Fruit fly (Drosophila melanogaster) whole organism, embryonic: ENCODE results near the gene Gr85a.

Experiments
- B-H1 ChIP-seq: fragments of 200-800 bp; sonication (Bioruptor generic); IDR thresholded peaks from 3 replicates; pipeline ENCODE4 v1.3.6; 2022; ENCODE audit warnings: missing biosample characterization, missing genetic modification characterization
- CG10366 ChIP-seq: fragments of 200-800 bp; sonication (Bioruptor generic); IDR thresholded peaks from 2 replicates; pipeline ENCODE4 v1.3.6; 2022; ENCODE audit warnings: missing biosample characterization, missing genetic modification characterization
- HLHmδ ChIP-seq: fragments of 200-800 bp; sonication (Bioruptor generic); optimal IDR thresholded peaks from 2 replicates; lab custom pipeline; 2018; ENCODE audit warnings: missing biosample characterization, mild to moderate bottlenecking, missing genetic modification characterization, moderate library complexity
- sr ChIP-seq: fragments of 200-800 bp; sonication (Bioruptor generic); IDR thresholded peaks from 3 replicates; pipeline ENCODE4 v1.3.6; 2022; ENCODE audit warnings: missing biosample characterization, missing genetic modification characterization

dm6 chr3R:9968827-9969675, 27.5 kb downstream of the Gr85a start:
- no peak for TF ChIP-seq HLHmδ (GFP tag; lab: Kevin White, UChicago)
- TF ChIP-seq B-H1 (GFP tag; lab: Robert Waterston, UW) = no peak
- no peak for TF ChIP-seq CG10366
- TF ChIP-seq sr (GFP tag; lab: Robert Waterston, UW) = no peak
